Fruit fly (Drosophila melanogaster) whole organism, prepupa: ENCODE measurements around the gene CG14315.

Experiments
- Blimp-1 ChIP-seq: fragments of 200-800 bp; sonication (Bioruptor generic); optimal IDR thresholded peaks from 3 replicates; lab custom pipeline; 2017; ENCODE audit warnings: missing biosample characterization, missing genetic modification characterization, mild to moderate bottlenecking, moderate library complexity, missing genetic modification reagents
- CG10631 ChIP-seq: fragments of 200-800 bp; sonication (Bioruptor generic); optimal IDR thresholded peaks from 2 replicates; lab custom pipeline; 2016; ENCODE audit warnings: missing biosample characterization, missing genetic modification characterization
- CG10669 ChIP-seq: fragments of 200-800 bp; sonication (Bioruptor generic); optimal IDR thresholded peaks from 3 replicates; lab custom pipeline; 2018; ENCODE audit warnings: missing biosample characterization, mild to moderate bottlenecking, missing genetic modification characterization, moderate library complexity
- CG11762 ChIP-seq: fragments of 200-800 bp; sonication (Bioruptor generic); optimal IDR thresholded peaks from 3 replicates; lab custom pipeline; 2016; ENCODE audit warnings: missing biosample characterization, missing genetic modification characterization; ENCODE audit not compliant: insufficient read depth
- CG15336 ChIP-seq: fragments of 200-800 bp; sonication (Bioruptor generic); IDR thresholded peaks from 2 replicates; pipeline ENCODE4 v1.3.6; 2022; ENCODE audit warnings: missing biosample characterization, missing genetic modification characterization
- CG1621 ChIP-seq: fragments of 200-800 bp; sonication (Bioruptor generic); optimal IDR thresholded peaks from 3 replicates; lab custom pipeline; 2018; ENCODE audit warnings: missing biosample characterization, mild to moderate bottlenecking, missing genetic modification characterization
- CG3032 ChIP-seq: fragments of 200-800 bp; optimal IDR thresholded peaks from 2 replicates; lab custom pipeline; 2019; ENCODE audit warnings: missing biosample characterization, mild to moderate bottlenecking, missing genetic modification characterization, moderate library complexity
- CG31627 ChIP-seq: fragments of 200-800 bp; sonication (Bioruptor generic); optimal IDR thresholded peaks from 3 replicates; lab custom pipeline; 2016; ENCODE audit warnings: missing biosample characterization, missing genetic modification characterization
- CG32006 ChIP-seq: fragments of 200-800 bp; sonication (Bioruptor generic); optimal IDR thresholded peaks from 3 replicates; lab custom pipeline; 2017; ENCODE audit warnings: missing biosample characterization, mild to moderate bottlenecking, missing genetic modification characterization
- CG34406 ChIP-seq: fragments of 200-800 bp; sonication (Bioruptor generic); optimal IDR thresholded peaks from 3 replicates; lab custom pipeline; 2016; ENCODE audit warnings: missing biosample characterization, missing genetic modification characterization
- CG3919 ChIP-seq: fragments of 200-800 bp; sonication (Bioruptor generic); optimal IDR thresholded peaks from 3 replicates; lab custom pipeline; 2016; ENCODE audit warnings: missing biosample characterization, missing genetic modification characterization
- CG4318 ChIP-seq: fragments of 200-800 bp; sonication (Bioruptor generic); optimal IDR thresholded peaks from 3 replicates; lab custom pipeline; 2017; ENCODE audit warnings: missing biosample characterization, mild to moderate bottlenecking, missing genetic modification characterization
- CG6163 ChIP-seq: fragments of 200-800 bp; sonication (Bioruptor generic); IDR thresholded peaks from 3 replicates; pipeline ENCODE4 v1.3.6; 2022; ENCODE audit warnings: missing biosample characterization, missing genetic modification characterization
- CG6276 ChIP-seq: fragments of 200-800 bp; sonication (Bioruptor generic); optimal IDR thresholded peaks from 2 replicates; lab custom pipeline; 2017; ENCODE audit warnings: missing biosample characterization, mild to moderate bottlenecking, missing genetic modification characterization
- CG6854 ChIP-seq: fragments of 200-800 bp; sonication (Bioruptor generic); optimal IDR thresholded peaks from 2 replicates; lab custom pipeline; 2017; ENCODE audit warnings: missing biosample characterization, mild to moderate bottlenecking, missing genetic modification characterization
- CG8319 ChIP-seq: fragments of 200-800 bp; sonication (Bioruptor generic); optimal IDR thresholded peaks from 3 replicates; lab custom pipeline; 2016; ENCODE audit warnings: missing biosample characterization, missing genetic modification characterization
- CG9139 ChIP-seq: fragments of 200-800 bp; sonication (Bioruptor generic); optimal IDR thresholded peaks from 3 replicates; lab custom pipeline; 2017; ENCODE audit warnings: missing biosample characterization, mild to moderate bottlenecking, missing genetic modification characterization
- Eip75B ChIP-seq: fragments of 200-800 bp; sonication (Bioruptor generic); optimal IDR thresholded peaks from 3 replicates; lab custom pipeline; 2016; ENCODE audit warnings: missing biosample characterization, missing genetic modification characterization
- Eip78C ChIP-seq: fragments of 200-800 bp; sonication (Bioruptor generic); peaks from one replicate; lab custom pipeline; 2016; ENCODE audit warnings: missing biosample characterization, missing genetic modification characterization
- Hr39 ChIP-seq: fragments of 200-800 bp; sonication (Bioruptor generic); optimal IDR thresholded peaks from 2 replicates; lab custom pipeline; 2016; ENCODE audit warnings: missing biosample characterization, missing genetic modification characterization
- Hr4 ChIP-seq: fragments of 200-800 bp; sonication (Bioruptor generic); optimal IDR thresholded peaks from 3 replicates; lab custom pipeline; 2016; ENCODE audit warnings: missing biosample characterization, missing genetic modification characterization
- OdsH ChIP-seq: fragments of 200-800 bp; sonication (Bioruptor generic); optimal IDR thresholded peaks from 3 replicates; lab custom pipeline; 2016; ENCODE audit warnings: missing biosample characterization, missing genetic modification characterization
- Smox ChIP-seq: fragments of 200-800 bp; sonication (Bioruptor generic); optimal IDR thresholded peaks from 3 replicates; lab custom pipeline; 2016; ENCODE audit warnings: missing biosample characterization, missing genetic modification characterization
- Sox102F ChIP-seq: fragments of 200-800 bp; sonication (Bioruptor generic); optimal IDR thresholded peaks from 2 replicates; lab custom pipeline; 2016; ENCODE audit warnings: missing biosample characterization, mild to moderate bottlenecking, missing genetic modification characterization
- Sox14 ChIP-seq: fragments of 200-800 bp; sonication (Bioruptor generic); optimal IDR thresholded peaks from 3 replicates; lab custom pipeline; 2016; ENCODE audit warnings: missing biosample characterization, missing genetic modification characterization
- Sox15 ChIP-seq: fragments of 200-800 bp; sonication (Bioruptor generic); optimal IDR thresholded peaks from 3 replicates; lab custom pipeline; 2016; ENCODE audit warnings: missing biosample characterization, missing genetic modification characterization
- achi ChIP-seq: fragments of 200-800 bp; sonication (Bioruptor generic); optimal IDR thresholded peaks from 3 replicates; lab custom pipeline; 2016; ENCODE audit warnings: missing biosample characterization, missing genetic modification characterization
- acj6 ChIP-seq: fragments of 200-800 bp; sonication (Bioruptor generic); optimal IDR thresholded peaks from 3 replicates; lab custom pipeline; 2016; ENCODE audit warnings: missing biosample characterization, missing genetic modification characterization
- cyc ChIP-seq: fragments of 200-800 bp; sonication (Bioruptor generic); optimal IDR thresholded peaks from 3 replicates; lab custom pipeline; 2016; ENCODE audit warnings: missing biosample characterization, missing genetic modification characterization
- dac ChIP-seq: fragments of 200-800 bp; sonication (Bioruptor generic); optimal IDR thresholded peaks from 2 replicates; lab custom pipeline; 2017; ENCODE audit warnings: missing biosample characterization, mild to moderate bottlenecking, missing genetic modification characterization
- fkh ChIP-seq: fragments of 200-800 bp; sonication (Bioruptor generic); optimal IDR thresholded peaks from 3 replicates; lab custom pipeline; 2017; ENCODE audit warnings: missing biosample characterization, mild to moderate bottlenecking, missing genetic modification characterization, moderate library complexity
- lz ChIP-seq: fragments of 200-800 bp; sonication (Bioruptor generic); optimal IDR thresholded peaks from 3 replicates; lab custom pipeline; 2016; ENCODE audit warnings: missing biosample characterization, missing genetic modification characterization
- net ChIP-seq: fragments of 200-800 bp; sonication (Bioruptor generic); optimal IDR thresholded peaks from 3 replicates; lab custom pipeline; 2016; ENCODE audit warnings: missing biosample characterization, missing genetic modification characterization
- pdm3 ChIP-seq: fragments of 200-800 bp; sonication (Bioruptor generic); optimal IDR thresholded peaks from 3 replicates; lab custom pipeline; 2016; ENCODE audit warnings: missing biosample characterization, missing genetic modification characterization
- salr ChIP-seq, 2 experiments: fragments of 200-800 bp; sonication (Bioruptor generic); optimal IDR thresholded peaks; 3 replicates each; lab custom pipeline; 2016 to 2018; ENCODE audit warnings: missing biosample characterization in 2 of 2, missing genetic modification characterization in 2 of 2, mild to moderate bottlenecking in 1 of 2
- ss ChIP-seq, 2 experiments: fragments of 200-800 bp; sonication (Bioruptor generic); optimal IDR thresholded peaks; 2 replicates in 1 of 2; 3 replicates in 1 of 2; lab custom pipeline; 2017 to 2018; ENCODE audit warnings: mild to moderate bottlenecking in 2 of 2, missing biosample characterization in 2 of 2, missing genetic modification characterization in 2 of 2, moderate library complexity in 1 of 2
- svp ChIP-seq: fragments of 200-800 bp; sonication (Bioruptor generic); peaks from one replicate; lab custom pipeline; 2016; ENCODE audit warnings: missing biosample characterization, missing genetic modification characterization
- topi ChIP-seq: fragments of 200-800 bp; sonication (Bioruptor generic); optimal IDR thresholded peaks from 3 replicates; lab custom pipeline; 2016; ENCODE audit warnings: missing biosample characterization, missing genetic modification characterization
- vri ChIP-seq: fragments of 200-800 bp; sonication (Bioruptor generic); optimal IDR thresholded peaks from 3 replicates; lab custom pipeline; 2016; ENCODE audit warnings: missing biosample characterization, mild to moderate bottlenecking, missing genetic modification characterization

Gene CG14315

DNA sequence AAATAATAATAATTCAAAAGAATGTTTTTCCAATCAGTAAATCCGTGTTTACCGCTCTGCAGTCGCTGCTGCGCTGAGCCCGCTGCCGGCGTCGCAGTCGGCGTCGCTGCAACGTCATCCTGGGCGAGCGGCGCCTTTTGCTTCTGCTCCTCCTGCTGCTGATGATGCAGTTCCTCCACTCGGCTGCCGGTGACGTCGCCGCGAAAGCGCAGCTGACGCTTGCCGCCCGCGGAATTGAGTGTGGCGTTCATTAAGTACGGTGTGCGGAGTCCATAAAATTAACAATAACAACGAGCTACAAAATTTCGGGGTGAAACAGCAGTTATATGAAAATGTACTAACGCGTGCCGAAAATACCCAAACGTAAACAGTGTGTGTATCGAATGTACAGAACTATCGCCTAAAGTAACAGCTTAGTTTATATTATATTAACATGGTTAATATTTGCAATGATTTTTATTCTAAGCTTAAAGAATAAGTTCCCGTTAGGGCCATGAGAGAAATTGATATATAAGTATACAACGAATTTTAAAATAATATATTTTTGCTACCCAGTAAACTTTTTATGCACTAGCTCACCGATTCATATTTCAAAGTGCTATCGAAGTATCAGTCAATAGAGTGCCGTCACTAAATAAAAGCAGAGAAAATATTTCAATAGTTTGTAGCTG, 5.7 kb downstream of the CG14315 start, which contains the start of the genes CG7218 and Cbp20 (continued):
- peak; percentile 46 for TF ChIP-seq CG8319
- TF ChIP-seq CG4318 (GFP tag; lab: Kevin White, UChicago), result peak; percentile 19
- TF ChIP-seq CG15336 (GFP tag; lab: Robert Waterston, UW), result no peak; the same call in 1 of the 2 replicates
- TF ChIP-seq CG10669 (GFP tag; lab: Kevin White, UChicago), result peak; percentile 46
- peak; percentile 86 for TF ChIP-seq Eip78C (GFP tag; lab: Kevin White, UChicago)
- peak; percentile 69 for TF ChIP-seq CG6163 (GFP tag; lab: Robert Waterston, UW)
- no peak for TF ChIP-seq Blimp-1 (GFP tag; lab: Kevin White, UChicago)
- peak; percentile 66 for TF ChIP-seq Sox102F (GFP tag; lab: Kevin White, UChicago)
- TF ChIP-seq fkh (GFP tag; lab: Kevin White, UChicago), result peak; percentile 97
- TF ChIP-seq cyc (GFP tag; lab: Kevin White, UChicago), result peak; percentile 66
- peak; percentile 73 for TF ChIP-seq pdm3 (GFP tag; lab: Kevin White, UChicago)
- no peak for TF ChIP-seq dac (GFP tag; lab: Kevin White, UChicago)
- peak; percentile 70 for TF ChIP-seq topi
- peak; percentile 59 for TF ChIP-seq CG32006
- peak; percentile 72 for TF ChIP-seq lz (GFP tag; lab: Kevin White, UChicago)
- TF ChIP-seq CG31627, result peak; percentile 79
- TF ChIP-seq, all 60 proteins: peak for 44

DNA sequence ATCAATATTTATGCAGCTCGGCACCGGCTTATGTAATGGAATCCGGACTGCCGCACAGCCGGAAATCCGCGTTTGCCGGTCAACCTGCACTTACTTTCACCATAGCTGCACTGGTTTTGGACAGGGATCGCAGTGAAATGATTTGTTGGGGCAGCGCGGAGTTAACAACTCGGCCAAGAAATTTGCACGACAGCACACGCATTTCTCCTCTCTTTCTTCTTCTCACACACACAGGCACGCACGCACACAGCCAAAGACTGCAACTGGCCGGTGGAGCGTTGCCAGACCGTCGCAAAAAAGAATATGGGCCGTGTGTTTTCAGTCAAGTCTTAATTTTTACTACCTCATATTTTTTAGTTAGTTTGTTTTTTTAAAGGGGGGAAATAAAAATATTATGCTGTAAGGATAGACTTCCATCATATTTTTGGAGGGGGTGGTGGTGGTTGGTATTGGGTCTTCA, 7.8 kb downstream of the CG14315 start:
- no peak for TF ChIP-seq CG1621 (tag; lab: Kevin White, UChicago)
- peak; percentile 8 for TF ChIP-seq lz (GFP tag; lab: Kevin White, UChicago)
- peak; percentile 72 for TF ChIP-seq Eip78C (GFP tag; lab: Kevin White, UChicago)
- peak; percentile 20 for TF ChIP-seq cyc (GFP tag; lab: Kevin White, UChicago)
- TF ChIP-seq CG3919 (GFP tag; lab: Kevin White, UChicago), result peak; percentile 23
- no peak for TF ChIP-seq CG4318 (GFP tag; lab: Kevin White, UChicago)
- no peak for TF ChIP-seq CG9139 (GFP tag; lab: Kevin White, UChicago)
- TF ChIP-seq vri (GFP tag; lab: Kevin White, UChicago), result peak; percentile 44
- peak; percentile 41 for TF ChIP-seq Sox14 (GFP tag; lab: Kevin White, UChicago)
- peak; percentile 15 for TF ChIP-seq CG6854 (GFP tag; lab: Kevin White, UChicago)
- TF ChIP-seq Eip75B (GFP tag; lab: Kevin White, UChicago), result peak; percentile 10
- no peak for TF ChIP-seq CG6276 (GFP tag; lab: Kevin White, UChicago)

DNA sequence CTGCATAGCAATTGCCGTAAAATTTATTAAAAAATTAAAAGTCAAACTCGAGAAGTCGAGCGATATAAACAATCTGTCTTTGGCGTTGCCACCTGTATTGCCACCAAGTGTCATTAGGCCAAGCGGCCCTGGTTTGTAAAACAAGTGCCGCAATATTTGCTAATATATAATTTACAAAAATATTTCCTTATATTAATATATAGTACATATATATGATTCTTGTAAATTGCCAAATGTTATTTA, 8.6 kb downstream of the CG14315 start, which contains the start of the genes CG7215 and Prx5:
TSS of gene CG7215 (minus strand) at position 101 of the 243 bp plus-strand sequence.
TSS of gene Prx5 (minus strand) at position 101 of the 243 bp plus-strand sequence.
- TF ChIP-seq CG6854 (GFP tag; lab: Kevin White, UChicago) (no peak), CG31627 (no peak), acj6 (GFP tag; lab: Kevin White, UChicago) (no peak)

DNA sequence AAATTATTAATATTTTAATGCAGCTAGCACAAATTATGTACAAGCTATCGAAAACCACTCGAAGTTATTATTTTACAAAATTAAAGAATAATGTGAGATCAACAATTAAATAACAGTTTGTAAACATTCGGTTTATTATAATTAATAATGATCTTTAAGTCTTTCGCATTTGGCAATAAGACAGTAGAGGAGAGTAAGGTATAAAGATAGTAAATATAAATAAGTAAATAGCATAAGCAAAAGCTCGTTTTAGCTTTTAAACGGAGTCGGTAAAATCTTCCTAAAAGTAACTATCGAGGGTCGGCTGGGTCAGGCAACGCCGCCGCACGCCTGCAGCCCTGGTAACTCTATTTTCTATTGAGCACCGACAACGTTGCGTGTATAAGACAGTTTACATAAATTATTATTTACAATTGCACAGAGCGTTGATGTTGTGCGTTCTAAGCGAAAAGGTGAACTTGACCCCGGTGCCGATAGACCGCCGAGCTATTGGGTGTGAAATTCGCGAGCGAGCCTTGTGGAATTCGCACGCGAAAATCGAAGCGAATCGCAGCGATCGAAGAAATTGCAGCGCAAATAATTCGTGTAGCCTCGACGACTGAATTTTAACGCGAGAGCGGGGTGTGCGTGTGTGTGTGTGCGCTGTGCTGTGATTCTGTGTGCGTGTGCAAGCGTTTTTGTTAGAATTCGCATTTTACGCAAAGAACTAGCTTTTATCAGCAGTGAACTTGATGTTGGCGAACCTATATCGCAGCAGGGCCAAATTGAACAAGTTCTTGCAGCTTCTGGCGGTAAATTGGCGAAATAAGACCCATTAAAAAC, 9.1 kb downstream of the CG14315 start, which contains the start of gene wrd:
TSS of gene wrd (plus strand) at position 342 of the 822 bp plus-strand sequence.
- peak; percentile 31 for TF ChIP-seq acj6 (GFP tag; lab: Kevin White, UChicago)
- TF ChIP-seq Blimp-1 (GFP tag; lab: Kevin White, UChicago), result no peak
- TF ChIP-seq OdsH (GFP tag; lab: Kevin White, UChicago), result peak; percentile 31
- TF ChIP-seq CG3032 (tag; lab: Kevin White, UChicago), result peak; percentile 42
- no peak for TF ChIP-seq CG6276 (GFP tag; lab: Kevin White, UChicago)
- peak; percentile 37 for TF ChIP-seq CG31627
- TF ChIP-seq Hr4 (GFP tag; lab: Kevin White, UChicago), result peak; percentile 39
- peak; percentile 69 for TF ChIP-seq Eip78C (GFP tag; lab: Kevin White, UChicago)
- TF ChIP-seq CG11762 (GFP tag; lab: Kevin White, UChicago), result peak; percentile 15
- peak; percentile 16 for TF ChIP-seq CG3919 (GFP tag; lab: Kevin White, UChicago)
- peak; percentile 24 for TF ChIP-seq CG32006
- TF ChIP-seq cyc (GFP tag; lab: Kevin White, UChicago), result peak; percentile 19
- TF ChIP-seq CG34406 (GFP tag; lab: Kevin White, UChicago), result no peak
- peak; percentile 71 for TF ChIP-seq fkh (GFP tag; lab: Kevin White, UChicago)
- peak in 1 of 2 experiments; percentile 56 for TF ChIP-seq ss (GFP tag; optimal IDR thresholded peaks at IDR 0.05; lab: Kevin White, UChicago)
- TF ChIP-seq salr (GFP tag; optimal IDR thresholded peaks at IDR 0.05; lab: Kevin White, UChicago), result peak in 1 of 2 experiments; percentile 30
- TF ChIP-seq achi (GFP tag; lab: Kevin White, UChicago), result peak; percentile 40
- TF ChIP-seq net (GFP tag; lab: Kevin White, UChicago), result no peak
- TF ChIP-seq CG4318 (GFP tag; lab: Kevin White, UChicago), result peak; percentile 17
- TF ChIP-seq CG1621 (tag; lab: Kevin White, UChicago), result no peak
- peak; percentile 20 for TF ChIP-seq Smox (GFP tag; lab: Kevin White, UChicago)
- TF ChIP-seq Hr39 (GFP tag; lab: Kevin White, UChicago), result peak; percentile 28
- peak; percentile 83 for TF ChIP-seq svp (GFP tag; lab: Kevin White, UChicago)
- TF ChIP-seq lz (GFP tag; lab: Kevin White, UChicago), result peak; percentile 34
- peak; percentile 54 for TF ChIP-seq CG10631 (GFP tag; lab: Kevin White, UChicago)
- TF ChIP-seq Sox102F (GFP tag; lab: Kevin White, UChicago), result no peak
- peak; percentile 7 for TF ChIP-seq topi
- peak; percentile 11 for TF ChIP-seq vri (GFP tag; lab: Kevin White, UChicago)
- peak; percentile 36 for TF ChIP-seq Sox15
